Worm (Caenorhabditis elegans): ENCODE results near the gene nas-33.

ce11 chrX:6461729-6462128, 6.7 kb upstream of the nas-33 start, which contains the start of gene K04E7.1:
- TF ChIP-seq blmp-1 (tag; optimal IDR thresholded peaks at IDR 0.05; ENCODE audit: insufficient read depth) = no peak
- no peak for TF ChIP-seq R02D3.7 (tag; optimal IDR thresholded peaks at IDR 0.05)
- no peak for TF ChIP-seq ama-1 (optimal IDR thresholded peaks at IDR 0.05)
- TF ChIP-seq lsy-2 (tag; optimal IDR thresholded peaks at IDR 0.05) = no peak
- TF ChIP-seq nhr-25 (tag; optimal IDR thresholded peaks at IDR 0.05) = no peak
- no peak for TF ChIP-seq nhr-23 (tag; optimal IDR thresholded peaks at IDR 0.05)
